Fruit fly (Drosophila melanogaster) whole organism, embryonic: ENCODE measurements around the gene Nos.
A peak's percentile ranks its signal among the peaks of the same experiment; 100 is the strongest.

Source experiments
- B-H2 ChIP-seq: fragments of 200-800 bp; sonication (Bioruptor generic); optimal IDR thresholded peaks from 2 replicates; lab custom pipeline; 2018; ENCODE audit warnings: missing biosample characterization, mild to moderate bottlenecking, missing genetic modification characterization
- CG11456 ChIP-seq: fragments of 200-800 bp; sonication (Bioruptor generic); IDR thresholded peaks from 3 replicates; pipeline ENCODE4 v1.3.6; 2022; ENCODE audit warnings: missing biosample characterization, missing genetic modification characterization
- CG12391 ChIP-seq: fragments of 200-800 bp; sonication (Bioruptor generic); optimal IDR thresholded peaks from 3 replicates; lab custom pipeline; 2018; ENCODE audit warnings: missing biosample characterization, mild to moderate bottlenecking, missing genetic modification characterization, moderate library complexity
- CG12744 ChIP-seq: fragments of 200-800 bp; sonication (Bioruptor generic); optimal IDR thresholded peaks from 2 replicates; lab custom pipeline; 2016; ENCODE audit warnings: missing biosample characterization, missing genetic modification characterization
- CG14965 ChIP-seq: fragments of 200-800 bp; sonication (Bioruptor generic); optimal IDR thresholded peaks from 2 replicates; lab custom pipeline; 2016; ENCODE audit warnings: missing biosample characterization, missing genetic modification characterization, borderline replicate concordance
- CG15696 ChIP-seq: fragments of 200-800 bp; sonication (Bioruptor generic); optimal IDR thresholded peaks from 2 replicates; lab custom pipeline; 2019; ENCODE audit warnings: missing biosample characterization, mild to moderate bottlenecking, missing genetic modification characterization, moderate library complexity
- CG16863 ChIP-seq: fragments of 200-800 bp; sonication (Bioruptor generic); optimal IDR thresholded peaks from 3 replicates; lab custom pipeline; 2016; ENCODE audit warnings: missing biosample characterization, missing genetic modification characterization
- CG17802 ChIP-seq: fragments of 200-800 bp; sonication (Bioruptor generic); optimal IDR thresholded peaks from 2 replicates; lab custom pipeline; 2018; ENCODE audit warnings: missing biosample characterization, mild to moderate bottlenecking, missing genetic modification characterization, moderate library complexity
- CG18476 ChIP-seq: fragments of 200-800 bp; sonication (Bioruptor generic); optimal IDR thresholded peaks from 2 replicates; lab custom pipeline; 2016; ENCODE audit warnings: missing biosample characterization, mild to moderate bottlenecking, missing genetic modification characterization
- CG2129 ChIP-seq: fragments of 200-800 bp; sonication (Bioruptor generic); IDR thresholded peaks from 2 replicates; pipeline ENCODE4 v1.3.6; 2022; ENCODE audit warnings: missing biosample characterization, missing genetic modification characterization; ENCODE audit not compliant: partially characterized antibody
- CG32772 ChIP-seq: fragments of 200-800 bp; sonication (Bioruptor generic); IDR thresholded peaks from 2 replicates; pipeline ENCODE4 v1.3.6; 2022; ENCODE audit warnings: missing biosample characterization, missing genetic modification characterization
- CG3726 ChIP-seq: fragments of 200-800 bp; sonication (Bioruptor generic); IDR thresholded peaks from 3 replicates; pipeline ENCODE4, ENCODE4 v1.3.6; 2022; ENCODE audit warnings: missing biosample characterization, missing genetic modification characterization
- CG43689 ChIP-seq: fragments of 200-800 bp; sonication (Bioruptor generic); IDR thresholded peaks from 2 replicates; pipeline ENCODE4 v1.3.6; 2022; ENCODE audit warnings: missing biosample characterization, missing genetic modification characterization
- CG4617 ChIP-seq: fragments of 200-800 bp; sonication (Bioruptor generic); optimal IDR thresholded peaks from 3 replicates; lab custom pipeline; 2016; ENCODE audit warnings: missing biosample characterization, missing genetic modification characterization, borderline replicate concordance
- CG4854 ChIP-seq: fragments of 200-800 bp; sonication (Bioruptor generic); optimal IDR thresholded peaks from 2 replicates; lab custom pipeline; 2016; ENCODE audit warnings: missing biosample characterization, missing genetic modification characterization, inconsistent platforms
- CG7786 ChIP-seq: fragments of 200-800 bp; sonication (Bioruptor generic); optimal IDR thresholded peaks from 2 replicates; lab custom pipeline; 2016; ENCODE audit warnings: missing biosample characterization, missing genetic modification characterization
- CG8765 ChIP-seq: fragments of 200-800 bp; sonication (Bioruptor generic); IDR thresholded peaks from 2 replicates; pipeline ENCODE4 v1.3.6; 2022; ENCODE audit warnings: missing biosample characterization, missing genetic modification characterization
- CG9609 ChIP-seq: fragments of 200-800 bp; sonication (Bioruptor generic); optimal IDR thresholded peaks from 3 replicates; lab custom pipeline; 2016; ENCODE audit warnings: missing biosample characterization, missing genetic modification characterization
- Camta ChIP-seq: fragments of 200-800 bp; sonication (Bioruptor generic); optimal IDR thresholded peaks from 2 replicates; lab custom pipeline; 2016; ENCODE audit warnings: missing biosample characterization, missing genetic modification characterization
- Chrac-16 ChIP-seq: fragments of 200-800 bp; sonication (Bioruptor generic); optimal IDR thresholded peaks from 3 replicates; lab custom pipeline; 2016; ENCODE audit warnings: missing biosample characterization, missing genetic modification characterization
- CoRest ChIP-seq: fragments of 200-800 bp; sonication (Bioruptor generic); optimal IDR thresholded peaks from 3 replicates; lab custom pipeline; 2018; ENCODE audit warnings: missing biosample characterization, mild to moderate bottlenecking, missing genetic modification characterization, moderate library complexity
- D19A ChIP-seq: fragments of 200-800 bp; optimal IDR thresholded peaks from 3 replicates; lab custom pipeline; 2019; ENCODE audit warnings: missing biosample characterization, mild to moderate bottlenecking, missing genetic modification characterization, moderate library complexity
- Doc2 ChIP-seq: fragments of 200-800 bp; sonication (Bioruptor generic); IDR thresholded peaks from 2 replicates; pipeline ENCODE4 v1.3.6; 2022; ENCODE audit warnings: missing biosample characterization, missing genetic modification characterization
- E2f1 ChIP-seq: fragments of 200-800 bp; sonication (Bioruptor generic); IDR thresholded peaks from 2 replicates; pipeline ENCODE4 v1.3.6; 2022; ENCODE audit warnings: missing biosample characterization, missing genetic modification characterization
- HHEX ChIP-seq: fragments of 200-800 bp; sonication (Bioruptor generic); optimal IDR thresholded peaks from 3 replicates; lab custom pipeline; 2017; ENCODE audit warnings: missing biosample characterization, mild to moderate bottlenecking, missing genetic modification characterization, missing genetic modification reagents
- HLH3B ChIP-seq: fragments of 200-800 bp; sonication (Bioruptor generic); IDR thresholded peaks from 2 replicates; pipeline ENCODE4 v1.3.6; 2022; ENCODE audit warnings: missing biosample characterization, missing genetic modification characterization
- MBD-R2 ChIP-seq: fragments of 200-800 bp; sonication (Bioruptor generic); IDR thresholded peaks from 2 replicates; pipeline ENCODE4 v1.3.6; 2022; ENCODE audit warnings: missing biosample characterization, missing genetic modification characterization
- NC2α ChIP-seq: fragments of 200-800 bp; sonication (Bioruptor generic); optimal IDR thresholded peaks from 2 replicates; lab custom pipeline; 2016; ENCODE audit warnings: missing biosample characterization, missing genetic modification characterization
- Opbp ChIP-seq: fragments of 200-800 bp; sonication (Bioruptor generic); IDR thresholded peaks from 3 replicates; pipeline ENCODE4 v1.3.6; 2022; ENCODE audit warnings: missing biosample characterization, missing genetic modification characterization; ENCODE audit not compliant: partially characterized antibody
- PHDP ChIP-seq: fragments of 200-800 bp; sonication (Bioruptor generic); optimal IDR thresholded peaks from 3 replicates; lab custom pipeline; 2018; ENCODE audit warnings: missing biosample characterization, mild to moderate bottlenecking, missing genetic modification characterization, moderate library complexity
- Poxn ChIP-seq: fragments of 200-800 bp; sonication (Bioruptor generic); IDR thresholded peaks from 2 replicates; pipeline ENCODE4 v1.3.6; 2022; ENCODE audit warnings: missing biosample characterization, missing genetic modification characterization
- Six4 ChIP-seq: fragments of 200-800 bp; sonication (Bioruptor generic); optimal IDR thresholded peaks from 2 replicates; lab custom pipeline; 2016; ENCODE audit warnings: missing biosample characterization, missing genetic modification characterization
- Sox102F ChIP-seq: fragments of 200-800 bp; sonication (Bioruptor generic); optimal IDR thresholded peaks from 2 replicates; lab custom pipeline; 2018; ENCODE audit warnings: missing biosample characterization, mild to moderate bottlenecking, missing genetic modification characterization, moderate library complexity
- bbx ChIP-seq: fragments of 200-800 bp; sonication (Bioruptor generic); IDR thresholded peaks from 2 replicates; pipeline ENCODE4 v1.3.6; 2022; ENCODE audit warnings: missing biosample characterization, missing genetic modification characterization; ENCODE audit not compliant: partially characterized antibody
- br ChIP-seq: fragments of >200 bp; optimal IDR thresholded peaks from 2 replicates; lab custom pipeline; 2017
- corto ChIP-seq: fragments of 200-800 bp; sonication (Bioruptor generic); optimal IDR thresholded peaks from 2 replicates; lab custom pipeline; 2016; ENCODE audit warnings: missing biosample characterization, mild to moderate bottlenecking, missing genetic modification characterization, moderate library complexity
- dm ChIP-seq: fragments of 200-800 bp; sonication (Bioruptor generic); optimal IDR thresholded peaks from 3 replicates; lab custom pipeline; 2016; ENCODE audit warnings: missing biosample characterization, missing genetic modification characterization
- dysf ChIP-seq: fragments of 200-800 bp; sonication (Bioruptor generic); IDR thresholded peaks from 3 replicates; pipeline ENCODE4 v1.3.6; 2022; ENCODE audit warnings: missing biosample characterization, missing genetic modification characterization
- emc ChIP-seq: fragments of 200-800 bp; sonication (Bioruptor generic); optimal IDR thresholded peaks from 2 replicates; lab custom pipeline; 2016; ENCODE audit warnings: missing biosample characterization, missing genetic modification characterization
- esg ChIP-seq: fragments of 200-800 bp; sonication (Bioruptor generic); conservative IDR thresholded peaks from 2 replicates; pipeline ENCODE4 v1.3.6; 2022; ENCODE audit warnings: missing biosample characterization, missing genetic modification characterization
- fru ChIP-seq: fragments of >200 bp; optimal IDR thresholded peaks from 2 replicates; lab custom pipeline; 2017
- h ChIP-seq: fragments of >200 bp; optimal IDR thresholded peaks from 2 replicates; lab custom pipeline; 2017
- odd ChIP-seq: fragments of 200-800 bp; sonication (Bioruptor generic); optimal IDR thresholded peaks from 2 replicates; lab custom pipeline; 2017; ENCODE audit warnings: missing biosample characterization, mild to moderate bottlenecking, missing genetic modification characterization
- otp ChIP-seq: fragments of 200-800 bp; sonication (Bioruptor generic); IDR thresholded peaks from 3 replicates; pipeline ENCODE4, ENCODE4 v1.3.6; 2022; ENCODE audit warnings: missing biosample characterization, missing genetic modification characterization
- pan ChIP-seq, 4 experiments: fragments of >200 bp in 3 of 4; fragments of 200-800 bp in 1 of 4; sonication (Bioruptor generic) in 1 of 4; optimal IDR thresholded peaks in 3 of 4; IDR thresholded peaks in 1 of 4; 2 replicates each; pipeline versions ENCODE4 v1.3.6 to Lab custom; 2017 to 2022; ENCODE audit warnings: missing biosample characterization in 2 of 4, missing genetic modification characterization in 2 of 4, mixed read lengths in 1 of 4
- psq ChIP-seq: fragments of 200-800 bp; sonication (Bioruptor generic); optimal IDR thresholded peaks from 2 replicates; lab custom pipeline; 2017; ENCODE audit warnings: missing biosample characterization, missing genetic modification characterization
- sqz ChIP-seq: fragments of 200-800 bp; sonication (Bioruptor generic); optimal IDR thresholded peaks from 3 replicates; lab custom pipeline; 2018; ENCODE audit warnings: missing biosample characterization, mild to moderate bottlenecking, missing genetic modification characterization
- vnd ChIP-seq: fragments of 200-800 bp; sonication (Bioruptor generic); IDR thresholded peaks from 3 replicates; pipeline ENCODE4 v1.3.6; 2022; ENCODE audit warnings: missing biosample characterization, missing genetic modification characterization; ENCODE audit not compliant: partially characterized antibody
- vvl ChIP-seq: fragments of 200-800 bp; sonication (Bioruptor generic); IDR thresholded peaks from 2 replicates; pipeline ENCODE4 v1.3.6; 2022; ENCODE audit warnings: missing biosample characterization, missing genetic modification characterization
- yki ChIP-seq: fragments of >200 bp; optimal IDR thresholded peaks from 3 replicates; lab custom pipeline; 2018

Nos gene

DNA sequence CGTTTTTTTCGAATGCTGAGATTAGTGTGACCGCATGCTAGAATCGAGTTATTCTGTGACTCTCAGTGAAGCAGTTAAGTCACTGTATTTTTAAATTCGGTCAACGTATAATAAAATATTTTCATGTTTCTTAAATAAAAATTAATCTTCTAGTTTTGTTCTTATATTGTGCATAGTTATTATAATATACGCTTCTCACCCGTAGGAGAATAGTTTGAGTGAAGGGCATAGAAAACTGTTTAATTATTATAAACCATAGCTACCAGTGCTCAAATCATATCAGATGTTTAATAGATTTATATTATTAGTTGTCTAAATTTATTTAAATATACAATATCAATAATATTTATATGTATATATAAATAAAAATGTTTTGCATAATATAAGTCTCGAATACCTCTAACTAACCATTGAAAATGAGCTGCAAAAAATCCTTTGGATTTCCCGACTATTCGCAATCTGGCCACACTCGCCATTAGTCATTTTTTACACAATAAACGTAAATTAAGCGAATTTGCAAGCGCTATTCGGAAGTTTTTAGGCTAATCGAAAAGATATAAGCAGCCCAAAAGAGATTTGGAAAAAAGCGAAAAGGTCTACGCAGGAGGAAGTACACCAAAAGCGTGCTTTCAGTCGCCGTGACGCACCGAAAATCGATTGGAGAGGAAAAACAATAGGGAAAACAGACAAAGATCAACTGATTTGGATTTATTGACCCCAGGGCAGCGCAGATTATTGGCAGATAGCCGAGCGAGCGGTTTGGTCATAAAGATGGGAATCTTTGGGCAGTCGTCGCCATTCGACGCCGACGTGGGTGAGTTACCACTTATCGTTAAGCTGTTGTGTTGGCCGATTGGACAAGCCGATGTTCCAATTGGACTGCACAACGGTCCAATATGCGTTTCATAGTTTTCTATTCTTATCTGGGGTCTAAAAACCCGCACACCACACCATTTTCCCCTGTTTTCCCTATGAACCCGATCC is 21.0 kb upstream of the Nos start, which contains the start of the genes aurB and Stam (continued):
- no peak for TF ChIP-seq fru (lab: Kevin White, UChicago)
- no peak for TF ChIP-seq CG16863
- TF ChIP-seq HLH3B: no peak
- no peak; the same call in 1 of the 2 replicates for TF ChIP-seq esg (GFP tag; lab: Robert Waterston, UW)
- no peak for TF ChIP-seq br (lab: Kevin White, UChicago)
- TF ChIP-seq B-H2 (GFP tag; lab: Kevin White, UChicago): peak; percentile 42
- no peak for TF ChIP-seq yki (lab: Kevin White, UChicago)
- TF ChIP-seq CoRest (tag; lab: Kevin White, UChicago): peak; percentile 87
- no peak for TF ChIP-seq corto (GFP tag; lab: Kevin White, UChicago)
- TF ChIP-seq psq (GFP tag; lab: Kevin White, UChicago): peak; percentile 26
- peak; percentile 85 for TF ChIP-seq CG12391 (tag; lab: Kevin White, UChicago)
- peak; percentile 56 for TF ChIP-seq CG4617
- peak; percentile 71 for TF ChIP-seq Sox102F
- TF ChIP-seq Opbp (GFP tag; lab: Robert Waterston, UW): no peak
- peak; percentile 71 for TF ChIP-seq vvl (GFP tag; lab: Robert Waterston, UW)
- TF ChIP-seq D19A: no peak
- no peak for TF ChIP-seq CG11456 (GFP tag; lab: Robert Waterston, UW)
- no peak for TF ChIP-seq pan (optimal IDR thresholded peaks at IDR 0.05; lab: Kevin White, UChicago)
- peak in 1 of 2 experiments; percentile 37 for TF ChIP-seq pan (GFP tag; optimal IDR thresholded peaks at IDR 0.05 in 1 of 2, IDR thresholded peaks at IDR 0.05 in 1 of 2)
- TF ChIP-seq otp (GFP tag; lab: Robert Waterston, UW): no peak
- no peak for TF ChIP-seq Doc2 (GFP tag; lab: Robert Waterston, UW)
- TF ChIP-seq HHEX (GFP tag; lab: Kevin White, UChicago): peak; percentile 46
- peak; percentile 21 for TF ChIP-seq Chrac-16
- no peak for TF ChIP-seq E2f1 (GFP tag; lab: Robert Waterston, UW)
- TF ChIP-seq CG12744 (GFP tag; lab: Kevin White, UChicago): no peak
- TF ChIP-seq emc (GFP tag; lab: Kevin White, UChicago): no peak
- no peak for TF ChIP-seq CG17802
- TF ChIP-seq CG7786 (GFP tag; lab: Kevin White, UChicago): no peak
- no peak for TF ChIP-seq Camta (GFP tag; lab: Kevin White, UChicago)
- TF ChIP-seq CG8765 (GFP tag; lab: Robert Waterston, UW): no peak
- TF ChIP-seq CG4854 (GFP tag; lab: Kevin White, UChicago): no peak
- TF ChIP-seq Poxn (GFP tag; lab: Robert Waterston, UW): no peak
- peak; percentile 73 for TF ChIP-seq PHDP (tag; lab: Kevin White, UChicago)
- no peak for TF ChIP-seq Six4 (GFP tag; lab: Kevin White, UChicago)
- no peak for TF ChIP-seq odd (GFP tag; lab: Kevin White, UChicago)
- 0 out of 2 replicates have a peak, but pooled peaks have one; percentile 27 for TF ChIP-seq MBD-R2 (GFP tag; lab: Robert Waterston, UW)
- TF ChIP-seq CG2129 (GFP tag; lab: Robert Waterston, UW): no peak
- TF ChIP-seq dysf (GFP tag; lab: Robert Waterston, UW): peak; percentile 35; the same call in 1 of the 3 replicates
- TF ChIP-seq CG18476 (GFP tag; lab: Kevin White, UChicago): no peak
- no peak for TF ChIP-seq CG32772 (GFP tag; lab: Robert Waterston, UW)
- no peak for TF ChIP-seq CG3726 (GFP tag; lab: Robert Waterston, UW)
- no peak for TF ChIP-seq CG43689 (GFP tag; lab: Robert Waterston, UW)
- TF ChIP-seq sqz (GFP tag; lab: Kevin White, UChicago): peak; percentile 66
- TF ChIP-seq CG15696 (tag; lab: Kevin White, UChicago): peak; percentile 64
- TF ChIP-seq CG14965 (GFP tag; lab: Kevin White, UChicago): no peak
- no peak for TF ChIP-seq CG9609 (GFP tag; lab: Kevin White, UChicago)
- TF ChIP-seq NC2α (GFP tag; lab: Kevin White, UChicago): no peak
- no peak for TF ChIP-seq h (lab: Kevin White, UChicago)
- no peak for TF ChIP-seq dm (GFP tag; lab: Kevin White, UChicago)
- no peak for TF ChIP-seq bbx (GFP tag; lab: Robert Waterston, UW)
- TF ChIP-seq vnd (GFP tag; lab: Robert Waterston, UW): no peak
